Worm (Caenorhabditis elegans) whole organism, mixed stage, embryonic: ENCODE results near the gene F35E8.6.

Experiments
- M03D4.4 ChIP-seq: sonication (generic microtip); optimal IDR thresholded peaks from 2 replicates; lab custom pipeline; 2017; ENCODE audit warnings: mild to moderate bottlenecking, missing genetic modification characterization, missing compliant biosample characterization
- mab-5 ChIP-seq: fragments of 150-350 bp; optimal IDR thresholded peaks from 2 replicates; lab custom pipeline; 2014; ENCODE audit warnings: missing biosample characterization, missing genetic modification characterization
- unc-62 ChIP-seq: fragments of 150-350 bp; optimal IDR thresholded peaks from 2 replicates; lab custom pipeline; 2014; ENCODE audit warnings: missing biosample characterization, missing genetic modification reagents, missing genetic modification characterization

ce11 chrV:15867373-15867772 is 44.6 kb upstream of the F35E8.6 start, which contains the start of gene fbxa-197:
- TF ChIP-seq mab-5 (tag; lab: Kevin White, UChicago), result no peak
- no peak for TF ChIP-seq unc-62
- no peak for TF ChIP-seq M03D4.4 (tag; lab: Kevin White, UChicago)
